Fruit fly (Drosophila melanogaster): ENCODE data around the gene CG15167.

The CG15167 gene

DNA sequence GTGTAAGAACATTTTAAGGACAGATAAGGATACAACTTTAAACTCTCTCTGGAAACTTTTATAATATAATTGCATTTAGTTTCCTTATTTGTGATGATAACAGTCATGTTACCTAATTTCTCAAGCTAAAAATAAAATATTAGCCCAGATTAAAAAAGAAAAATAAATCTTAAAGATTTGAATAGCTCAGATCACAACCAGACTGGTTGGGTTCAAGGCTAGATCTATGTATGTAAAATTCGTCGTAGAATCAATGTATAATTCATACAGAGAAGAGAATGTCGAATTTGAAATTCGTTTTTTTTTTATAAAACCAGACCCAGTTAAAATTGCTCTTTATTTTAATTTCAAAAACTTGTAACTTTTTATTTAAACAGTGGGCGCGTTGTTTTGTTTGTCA, 26.1 kb upstream of the CG15167 start (continued):
- TF ChIP-seq pita (GFP tag; optimal IDR thresholded peaks at IDR 0.05) (peak; percentile 63), E2f2 (GFP tag; IDR thresholded peaks at IDR 0.05) (peak; percentile 81), Chrac-16 (GFP tag; optimal IDR thresholded peaks at IDR 0.05) (no peak), zfh1 (GFP tag; IDR thresholded peaks at IDR 0.05) (no peak), HmgZ (tag; optimal IDR thresholded peaks at IDR 0.05) (peak; percentile 12), Kr (GFP tag; optimal IDR thresholded peaks at IDR 0.05) (no peak), CG3995 (GFP tag; optimal IDR thresholded peaks at IDR 0.05) (no peak)

- TF ChIP-seq CG42726 (GFP tag; IDR thresholded peaks at IDR 0.05; ENCODE audit: partially characterized antibody): no peak
- TF ChIP-seq CG8924 (tag; optimal IDR thresholded peaks at IDR 0.05): peak; percentile 28
- TF ChIP-seq CG18599 (GFP tag; optimal IDR thresholded peaks at IDR 0.05): peak; percentile 22
- peak; percentile 17 for TF ChIP-seq CG1603 (tag; optimal IDR thresholded peaks at IDR 0.05)
- TF ChIP-seq CG12071 (GFP tag; optimal IDR thresholded peaks at IDR 0.05): peak; percentile 42
- peak; percentile 17 for TF ChIP-seq Meics (GFP tag; optimal IDR thresholded peaks at IDR 0.05)
- TF ChIP-seq vvl (GFP tag; IDR thresholded peaks at IDR 0.05): peak; percentile 21; the same call in 1 of the 2 replicates
- TF ChIP-seq CG10209 (GFP tag; optimal IDR thresholded peaks at IDR 0.05): peak; percentile 15
- TF ChIP-seq H2.0 (GFP tag; IDR thresholded peaks at IDR 0.05): no peak
- TF ChIP-seq CG3407 (GFP tag; optimal IDR thresholded peaks at IDR 0.05): peak; percentile 31
- peak; percentile 15 for TF ChIP-seq gem (tag; optimal IDR thresholded peaks at IDR 0.05)
- peak; percentile 51 for TF ChIP-seq CG7987 (GFP tag; optimal IDR thresholded peaks at IDR 0.05)
- peak; percentile 50 for TF ChIP-seq Asciz (GFP tag; optimal IDR thresholded peaks at IDR 0.05)
- TF ChIP-seq Awh (GFP tag; IDR thresholded peaks at IDR 0.05): 0 out of 2 replicates have a peak, but pooled peaks have one; percentile 18
- TF ChIP-seq sisA (GFP tag; IDR thresholded peaks at IDR 0.05): peak; percentile 30
- TF ChIP-seq lab (GFP tag; optimal IDR thresholded peaks at IDR 0.05): peak; percentile 54
- TF ChIP-seq Blimp-1 (GFP tag; optimal IDR thresholded peaks at IDR 0.05): peak; percentile 0
- TF ChIP-seq Mrtf (GFP tag; IDR thresholded peaks at IDR 0.05): no peak
- peak; percentile 8 for TF ChIP-seq CG15601 (tag; optimal IDR thresholded peaks at IDR 0.05)
- TF ChIP-seq Jarid2 (GFP tag; optimal IDR thresholded peaks at IDR 0.05): peak; percentile 2
- TF ChIP-seq grau (tag; optimal IDR thresholded peaks at IDR 0.05): peak; percentile 30
- peak; percentile 1 for TF ChIP-seq az2 (GFP tag; optimal IDR thresholded peaks at IDR 0.05)
- peak; percentile 45 for TF ChIP-seq grn (GFP tag; optimal IDR thresholded peaks at IDR 0.05)
- 0 out of 2 replicates have a peak, but pooled peaks have one; percentile 25 for TF ChIP-seq sob (GFP tag; IDR thresholded peaks at IDR 0.05)
- TF ChIP-seq MTF-1 (GFP tag; optimal IDR thresholded peaks at IDR 0.05; ENCODE audit: borderline replicate concordance): peak; percentile 5
- TF ChIP-seq CG13287 (GFP tag; IDR thresholded peaks at IDR 0.05; ENCODE audit: partially characterized antibody): no peak
- TF ChIP-seq CG12219 (GFP tag; optimal IDR thresholded peaks at IDR 0.05): peak; percentile 24
- TF ChIP-seq CG2678 (tag; optimal IDR thresholded peaks at IDR 0.05): no peak
- TF ChIP-seq Hmx (GFP tag; optimal IDR thresholded peaks at IDR 0.05): no peak
- TF ChIP-seq CG17385 (GFP tag; optimal IDR thresholded peaks at IDR 0.05): peak; percentile 5
- 0 out of 2 replicates have a peak, but pooled peaks have one; percentile 23 for TF ChIP-seq chm (GFP tag; IDR thresholded peaks at IDR 0.05)
- TF ChIP-seq sens (GFP tag): peak; percentile 54
- peak; percentile 18 for TF ChIP-seq cwo (GFP tag; optimal IDR thresholded peaks at IDR 0.05)
- peak; percentile 11 for TF ChIP-seq CG30403 (GFP tag; optimal IDR thresholded peaks at IDR 0.05)
- no peak for TF ChIP-seq tgo (GFP tag; IDR thresholded peaks at IDR 0.05)
- TF ChIP-seq CG5180 (GFP tag; optimal IDR thresholded peaks at IDR 0.05): peak; percentile 5
- no peak for TF ChIP-seq maf-S (GFP tag; optimal IDR thresholded peaks at IDR 0.05)
- peak; percentile 43 for TF ChIP-seq Deaf1 (tag; optimal IDR thresholded peaks at IDR 0.05)
- TF ChIP-seq cas (GFP tag; IDR thresholded peaks at IDR 0.05): no peak
- TF ChIP-seq slp2 (GFP tag; optimal IDR thresholded peaks at IDR 0.05): no peak
- TF ChIP-seq jing (GFP tag; optimal IDR thresholded peaks at IDR 0.05): peak; percentile 19
Measured at dm6 chr2L:18717365-18718011, 22.7 kb upstream of the CG15167 start.
